Fruit fly (Drosophila melanogaster): Measurements from ENCODE around the gene Rbcn-3A.

Gene Rbcn-3A

dm6 chrX:6193183-6193810, 62.0 kb downstream of the Rbcn-3A start (continued):
- TF ChIP-seq org-1 (GFP tag; optimal IDR thresholded peaks at IDR 0.05): peak; percentile 76
- TF ChIP-seq Chrac-16 (GFP tag; optimal IDR thresholded peaks at IDR 0.05): peak; percentile 48
- TF ChIP-seq bbx (GFP tag; IDR thresholded peaks at IDR 0.05; ENCODE audit: partially characterized antibody): no peak
- TF ChIP-seq Drgx (GFP tag; IDR thresholded peaks at IDR 0.05): peak; percentile 87
- TF ChIP-seq D (optimal IDR thresholded peaks at IDR 0.05): no peak
- peak; percentile 40 for TF ChIP-seq D (GFP tag; optimal IDR thresholded peaks at IDR 0.05)
- peak; percentile 22 for TF ChIP-seq CG10462 (GFP tag; optimal IDR thresholded peaks at IDR 0.05)
- TF ChIP-seq tin (GFP tag; optimal IDR thresholded peaks at IDR 0.05): peak; percentile 50
- TF ChIP-seq CG11696 (GFP tag; IDR thresholded peaks at IDR 0.05): peak; percentile 77
- peak; percentile 92 for TF ChIP-seq Hmr (GFP tag; optimal IDR thresholded peaks at IDR 0.05)
- TF ChIP-seq tap (tag; optimal IDR thresholded peaks at IDR 0.05): peak; percentile 59
- TF ChIP-seq Taf1 (GFP tag; IDR thresholded peaks at IDR 0.05): peak; percentile 73
- peak; percentile 41 for TF ChIP-seq kah (GFP tag; optimal IDR thresholded peaks at IDR 0.05)
- TF ChIP-seq unpg (GFP tag; optimal IDR thresholded peaks at IDR 0.05): peak; percentile 84
- TF ChIP-seq cad (GFP tag; optimal IDR thresholded peaks at IDR 0.05): no peak
- TF ChIP-seq crol (GFP tag; IDR thresholded peaks at IDR 0.05): no peak
- peak; percentile 57; the same call in 1 of the 2 replicates for TF ChIP-seq MBD-R2 (GFP tag; IDR thresholded peaks at IDR 0.05)
- peak; percentile 57 for TF ChIP-seq D19B (GFP tag; optimal IDR thresholded peaks at IDR 0.05)
- peak; percentile 52; the same call in 1 of the 2 replicates for TF ChIP-seq dati (GFP tag; IDR thresholded peaks at IDR 0.05)
- peak; percentile 67 for TF ChIP-seq E2f2 (GFP tag; IDR thresholded peaks at IDR 0.05)
- peak; percentile 48 for TF ChIP-seq CG3407 (GFP tag; optimal IDR thresholded peaks at IDR 0.05)
- peak; percentile 2 for TF ChIP-seq zen (tag; optimal IDR thresholded peaks at IDR 0.05)
- TF ChIP-seq CG2678 (tag; optimal IDR thresholded peaks at IDR 0.05): peak; percentile 89
- peak; percentile 6 for TF ChIP-seq abd-A (tag; optimal IDR thresholded peaks at IDR 0.05)
- peak; percentile 73 for TF ChIP-seq NFAT (GFP tag; IDR thresholded peaks at IDR 0.05)
- peak; percentile 73 for TF ChIP-seq CG4404 (GFP tag; IDR thresholded peaks at IDR 0.05)
- TF ChIP-seq CG15696 (tag; optimal IDR thresholded peaks at IDR 0.05): no peak
- TF ChIP-seq C15 (GFP tag; IDR thresholded peaks at IDR 0.05): peak; percentile 58; the same call in 1 of the 3 replicates
- TF ChIP-seq sd (tag; optimal IDR thresholded peaks at IDR 0.05): peak; percentile 56
- TF ChIP-seq CG10267 (tag; optimal IDR thresholded peaks at IDR 0.05): peak; percentile 54
- peak; percentile 59 for TF ChIP-seq tio (GFP tag; optimal IDR thresholded peaks at IDR 0.05)
- TF ChIP-seq Dref (GFP tag; IDR thresholded peaks at IDR 0.05): no peak
- peak; percentile 89 for TF ChIP-seq CG34422 (GFP tag; IDR thresholded peaks at IDR 0.05)
- peak; percentile 76 for TF ChIP-seq CG9727 (GFP tag; optimal IDR thresholded peaks at IDR 0.05)
- peak; percentile 87 for TF ChIP-seq Meics (GFP tag; optimal IDR thresholded peaks at IDR 0.05)
- no peak for TF ChIP-seq TFAM (GFP tag; optimal IDR thresholded peaks at IDR 0.05)
- peak; percentile 81 for TF ChIP-seq ara (GFP tag; IDR thresholded peaks at IDR 0.05)
- TF ChIP-seq CG16813 (GFP tag; IDR thresholded peaks at IDR 0.05; ENCODE audit: partially characterized antibody): no peak
- no peak for TF ChIP-seq CG12769 (tag; optimal IDR thresholded peaks at IDR 0.05)
- peak; percentile 34 for TF ChIP-seq CG4854 (GFP tag; optimal IDR thresholded peaks at IDR 0.05)
- peak; percentile 84 for TF ChIP-seq H2.0 (GFP tag; IDR thresholded peaks at IDR 0.05)
- TF ChIP-seq Deaf1 (tag; optimal IDR thresholded peaks at IDR 0.05): peak; percentile 76
- no peak for TF ChIP-seq Lpt (GFP tag; optimal IDR thresholded peaks at IDR 0.05)
- no peak for TF ChIP-seq pros (GFP tag; optimal IDR thresholded peaks at IDR 0.05)
- peak; percentile 93 for TF ChIP-seq CG14014 (GFP tag; IDR thresholded peaks at IDR 0.05)
- TF ChIP-seq CG18619 (GFP tag; optimal IDR thresholded peaks at IDR 0.05): peak; percentile 78
- peak; percentile 5 for TF ChIP-seq Bdp1 (GFP tag; optimal IDR thresholded peaks at IDR 0.05)
- TF ChIP-seq CG4707 (GFP tag; optimal IDR thresholded peaks at IDR 0.05): peak; percentile 48
- TF ChIP-seq nom (GFP tag; optimal IDR thresholded peaks at IDR 0.05): no peak
- peak; percentile 85 for TF ChIP-seq Aef1 (GFP tag; IDR thresholded peaks at IDR 0.05)
